Worm (Caenorhabditis elegans): ENCODE measurements around the gene F54B11.8.

The F54B11.8 gene

ce11 chrX:13603826-13604225 is at the start of gene F54B11.8:
TSS of gene F54B11.8 (minus strand) at chrX:13603926.
- no peak for TF ChIP-seq elt-3 (tag; optimal IDR thresholded peaks at IDR 0.05)
- no peak for TF ChIP-seq cnd-1 (tag; optimal IDR thresholded peaks at IDR 0.05)
- TF ChIP-seq ham-2 (GFP tag; optimal IDR thresholded peaks at IDR 0.05), result no peak
- no peak for TF ChIP-seq flh-1 (GFP tag; optimal IDR thresholded peaks at IDR 0.05)
- TF ChIP-seq ceh-39 (tag; optimal IDR thresholded peaks at IDR 0.05), result no peak
- no peak for TF ChIP-seq ceh-83 (GFP tag; optimal IDR thresholded peaks at IDR 0.05)
- TF ChIP-seq nhr-12 (tag; optimal IDR thresholded peaks at IDR 0.05), result no peak
- no peak for TF ChIP-seq snpc-4 (tag; optimal IDR thresholded peaks at IDR 0.05)
- no peak for TF ChIP-seq hlh-1 (tag; optimal IDR thresholded peaks at IDR 0.05)

DNA sequence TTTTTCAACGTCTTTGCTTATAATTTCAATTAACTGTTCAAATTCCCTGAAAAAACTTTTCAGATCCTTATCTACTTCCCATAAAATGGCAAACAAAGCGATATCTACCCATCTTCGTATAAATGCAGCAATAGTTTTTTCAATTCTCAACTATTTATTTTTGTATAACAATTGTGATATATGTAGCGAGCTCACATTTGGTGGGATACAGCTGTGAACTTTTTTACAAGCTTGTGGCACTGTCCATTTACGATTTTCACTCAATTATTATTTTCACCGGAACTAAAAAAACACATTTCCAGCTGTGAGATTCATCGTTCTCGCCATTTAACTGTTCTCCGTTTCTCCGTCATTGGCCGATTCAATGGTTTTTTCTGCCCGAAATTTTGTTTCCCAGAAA is 47.1 kb upstream of the F54B11.8 start, which contains the start of gene C40C9.4:
C40C9.4 (plus strand) TSS at position 301 of the 400 bp plus-strand sequence.
- TF ChIP-seq cnd-1 (tag; optimal IDR thresholded peaks at IDR 0.05) (no peak), mls-2 (tag; optimal IDR thresholded peaks at IDR 0.05) (no peak), elt-3 (tag; optimal IDR thresholded peaks at IDR 0.05) (no peak), elt-1 (tag; optimal IDR thresholded peaks at IDR 0.05; ENCODE audit: borderline replicate concordance, insufficient read depth) (no peak), nhr-12 (tag; optimal IDR thresholded peaks at IDR 0.05) (no peak), tbx-8 (GFP tag; optimal IDR thresholded peaks at IDR 0.05) (no peak), lin-32 (GFP tag; optimal IDR thresholded peaks at IDR 0.05) (no peak), sem-2 (GFP tag; optimal IDR thresholded peaks at IDR 0.05) (no peak), ces-1 (GFP tag; optimal IDR thresholded peaks at IDR 0.05) (no peak), nhr-2 (tag; optimal IDR thresholded peaks at IDR 0.05) (no peak), M03D4.4 (tag; optimal IDR thresholded peaks at IDR 0.05) (no peak), unc-39 (tag; optimal IDR thresholded peaks at IDR 0.05) (no peak), blmp-1 (tag; optimal IDR thresholded peaks at IDR 0.05) (no peak), mab-5 (tag; optimal IDR thresholded peaks at IDR 0.05) (no peak), ceh-39 (tag; optimal IDR thresholded peaks at IDR 0.05) (no peak)

- no peak for TF ChIP-seq mep-1 (tag; optimal IDR thresholded peaks at IDR 0.05)
- TF ChIP-seq nhr-12 (tag; optimal IDR thresholded peaks at IDR 0.05), result no peak
- no peak for TF ChIP-seq M03D4.4 (tag; optimal IDR thresholded peaks at IDR 0.05)
- TF ChIP-seq mab-5 (tag; optimal IDR thresholded peaks at IDR 0.05), result no peak
- TF ChIP-seq ham-2 (GFP tag; optimal IDR thresholded peaks at IDR 0.05), result no peak
- TF ChIP-seq ceh-43 (GFP tag; optimal IDR thresholded peaks at IDR 0.05), result no peak
- no peak for TF ChIP-seq tbx-8 (GFP tag; optimal IDR thresholded peaks at IDR 0.05)
- no peak for TF ChIP-seq lsy-2 (tag; optimal IDR thresholded peaks at IDR 0.05)
- no peak for TF ChIP-seq mls-2 (tag; optimal IDR thresholded peaks at IDR 0.05)
These were observed 43.6 kb upstream of the F54B11.8 start, which contains the start of gene C40C9.3 for ce11 chrX:13647305-13647704. TSS of gene C40C9.3 (plus strand) at chrX:13647605.

- TF ChIP-seq drap-1 (GFP tag; optimal IDR thresholded peaks at IDR 0.05) (no peak), cnd-1 (tag; optimal IDR thresholded peaks at IDR 0.05) (no peak), pha-4 (tag; optimal IDR thresholded peaks at IDR 0.05) (no peak), mls-2 (tag; optimal IDR thresholded peaks at IDR 0.05) (no peak), elt-1 (tag; optimal IDR thresholded peaks at IDR 0.05; ENCODE audit: borderline replicate concordance, insufficient read depth) (no peak), nhr-2 (tag; optimal IDR thresholded peaks at IDR 0.05) (no peak)
These were observed 43.1 kb upstream of the F54B11.8 start, which contains the start of gene acr-9 for ce11 chrX:13646798-13647197. TSS of gene acr-9 (minus strand) at chrX:13646898.

ce11 chrX:13644884-13645283 is 41.2 kb upstream of the F54B11.8 start:
- TF ChIP-seq cnd-1 (tag; optimal IDR thresholded peaks at IDR 0.05) (no peak), flh-1 (GFP tag; optimal IDR thresholded peaks at IDR 0.05) (no peak), elt-3 (tag; optimal IDR thresholded peaks at IDR 0.05) (no peak), unc-120 (tag; optimal IDR thresholded peaks at IDR 0.05; ENCODE audit: poor library complexity, severe bottlenecking) (no peak), pha-4 (tag; optimal IDR thresholded peaks at IDR 0.05) (no peak), unc-39 (tag; optimal IDR thresholded peaks at IDR 0.05) (no peak), tbx-8 (GFP tag; optimal IDR thresholded peaks at IDR 0.05) (no peak), sem-2 (GFP tag; optimal IDR thresholded peaks at IDR 0.05) (no peak), nhr-237 (tag; optimal IDR thresholded peaks at IDR 0.05) (no peak), bed-3 (GFP tag; optimal IDR thresholded peaks at IDR 0.05) (no peak), ztf-11 (tag; optimal IDR thresholded peaks at IDR 0.05) (no peak), sptf-1 (tag; optimal IDR thresholded peaks at IDR 0.05) (no peak), nhr-12 (tag; optimal IDR thresholded peaks at IDR 0.05) (no peak), hlh-1 (tag; optimal IDR thresholded peaks at IDR 0.05) (no peak), mep-1 (tag; optimal IDR thresholded peaks at IDR 0.05) (no peak), M03D4.4 (tag; optimal IDR thresholded peaks at IDR 0.05) (no peak), ceh-39 (tag; optimal IDR thresholded peaks at IDR 0.05) (no peak)
